Worm (Caenorhabditis elegans): ENCODE data around the gene pdf-1.
A peak's percentile ranks its signal among the peaks of the same experiment; 100 is the strongest.

Gene pdf-1

DNA sequence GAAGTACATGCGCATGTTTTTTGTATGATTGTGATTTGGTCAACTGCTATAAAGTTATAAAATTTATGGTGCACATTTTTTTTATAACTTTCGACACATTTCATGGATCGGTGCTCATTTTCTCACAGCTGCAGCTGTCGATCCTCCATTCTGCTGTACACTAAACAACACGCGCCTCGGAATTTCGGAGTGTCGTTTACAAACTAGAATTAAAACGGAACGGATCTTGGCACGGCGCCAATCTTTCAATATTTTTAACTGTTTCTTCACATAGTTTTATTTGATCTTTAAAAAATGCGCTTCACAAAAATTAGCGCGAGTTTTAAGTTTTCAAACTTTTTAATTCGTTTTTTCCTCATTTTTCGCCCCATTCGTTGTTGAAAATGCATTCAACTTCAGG is 34.1 kb upstream of the pdf-1 start, which contains the start of gene let-711 (continued):
- no peak for TF ChIP-seq hmg-20 (GFP tag; IDR thresholded peaks at IDR 0.05)
- peak; percentile 89 for TF ChIP-seq efl-1 (GFP tag; optimal IDR thresholded peaks at IDR 0.05)
- peak; percentile 18; the same call in 1 of the 2 replicates for TF ChIP-seq dox-1 (GFP tag; IDR thresholded peaks at IDR 0.05)
- peak; percentile 53 for TF ChIP-seq D2030.7 (GFP tag; IDR thresholded peaks at IDR 0.05)
- no peak for TF ChIP-seq K11D2.4 (GFP tag; IDR thresholded peaks at IDR 0.05)
- peak; percentile 95 for TF ChIP-seq attf-3 (GFP tag; conservative IDR thresholded peaks at IDR 0.05)
- no peak for TF ChIP-seq egrh-3 (GFP tag; IDR thresholded peaks at IDR 0.05)
- TF ChIP-seq lag-1 (GFP tag; IDR thresholded peaks at IDR 0.05): no peak
- no peak for TF ChIP-seq F39B2.1 (GFP tag; IDR thresholded peaks at IDR 0.05)
- no peak for TF ChIP-seq Y79H2A.3 (GFP tag; conservative IDR thresholded peaks at IDR 0.05)
- no peak for TF ChIP-seq F55B11.4 (tag; optimal IDR thresholded peaks at IDR 0.05; ENCODE audit: borderline replicate concordance, insufficient read depth)
- TF ChIP-seq ccch-3 (GFP tag; optimal IDR thresholded peaks at IDR 0.05): no peak
- no peak for TF ChIP-seq let-526 (GFP tag; IDR thresholded peaks at IDR 0.05)
- TF ChIP-seq lin-54 (GFP tag; optimal IDR thresholded peaks at IDR 0.05): peak; percentile 55

DNA sequence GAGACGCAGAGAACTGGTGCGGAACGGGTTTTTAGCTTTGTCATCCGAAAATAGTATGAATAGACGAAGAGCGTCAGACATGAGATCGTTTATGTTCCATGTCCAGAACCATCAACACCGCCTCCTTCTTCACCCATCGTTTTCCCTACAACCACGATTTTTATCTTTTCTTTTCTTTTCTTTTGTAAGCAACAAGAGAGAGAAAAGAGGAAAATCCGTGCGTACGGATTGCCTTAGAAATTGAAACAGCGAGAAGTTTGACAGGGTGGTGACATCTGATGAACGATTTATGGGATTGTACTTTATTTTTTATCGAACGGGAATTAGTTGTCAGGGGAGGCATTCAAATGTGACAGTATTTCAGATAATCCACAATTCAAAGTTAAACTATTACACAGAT is 33.5 kb upstream of the pdf-1 start, which contains the start of gene abu-13:
Gene abu-13, minus strand, starts transcription at position 152 of the 400 bp plus-strand sequence.
- TF ChIP-seq hsf-1 (GFP tag; IDR thresholded peaks at IDR 0.05): no peak
- TF ChIP-seq nhr-90 (tag; optimal IDR thresholded peaks at IDR 0.05): no peak
- TF ChIP-seq let-607 (tag; optimal IDR thresholded peaks at IDR 0.05): no peak
- TF ChIP-seq C17E4.6 (GFP tag; IDR thresholded peaks at IDR 0.05): no peak

DNA sequence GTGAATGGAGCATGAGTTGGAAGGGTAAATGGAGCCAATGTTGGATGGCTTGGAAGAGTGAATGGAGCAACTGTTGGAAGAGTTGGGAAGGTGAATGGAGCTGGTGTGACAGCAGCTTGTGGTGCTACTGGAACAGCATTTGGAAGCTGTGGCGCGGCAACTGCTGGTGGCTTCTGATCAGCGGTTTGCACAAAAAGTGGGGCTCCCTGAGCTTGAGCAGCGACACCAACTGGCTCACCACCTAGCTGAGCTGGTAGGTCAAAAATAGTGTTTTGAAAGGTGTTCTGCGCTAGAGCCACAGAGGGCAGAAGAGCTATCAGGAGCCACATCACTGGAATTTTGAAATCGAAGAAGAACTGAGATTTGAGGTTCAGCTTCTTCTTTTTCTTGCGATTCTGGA is 33.0 kb upstream of the pdf-1 start:
- TF ChIP-seq zfh-2 (GFP tag; conservative IDR thresholded peaks at IDR 0.05) (peak; percentile 76), madf-6 (GFP tag; IDR thresholded peaks at IDR 0.05) (no peak), lin-26 (GFP tag; IDR thresholded peaks at IDR 0.05) (no peak), F23B12.7 (tag; optimal IDR thresholded peaks at IDR 0.05; ENCODE audit: insufficient read depth) (no peak), ztf-18 (tag; optimal IDR thresholded peaks at IDR 0.05) (no peak)

DNA sequence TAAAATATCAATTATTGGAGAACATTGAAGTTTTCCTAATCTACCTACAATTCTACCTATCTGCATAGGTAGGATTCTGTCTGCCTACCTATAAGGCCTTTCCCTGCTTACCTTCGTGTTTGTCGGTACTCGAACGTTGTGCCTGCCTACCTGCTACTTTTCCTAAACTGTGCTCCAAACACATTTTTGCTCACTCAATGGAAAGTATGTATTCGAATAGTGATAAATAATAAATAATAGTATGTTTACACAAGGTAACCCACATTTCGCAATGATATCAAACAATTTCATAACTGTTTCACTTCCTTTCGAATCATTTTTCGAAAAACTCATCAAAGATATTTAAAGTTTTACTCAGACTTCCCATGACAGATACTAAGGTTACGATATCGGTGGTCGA is 27.2 kb upstream of the pdf-1 start, which contains the start of gene F57B9.3:
Gene F57B9.3, plus strand, starts transcription at position 301 of the 400 bp plus-strand sequence.
- TF ChIP-seq cebp-1 (GFP tag; IDR thresholded peaks at IDR 0.05) (no peak), cebp-1 (tag; optimal IDR thresholded peaks at IDR 0.05) (peak; percentile 78), egrh-3 (GFP tag; IDR thresholded peaks at IDR 0.05) (no peak), nhr-27 (tag; optimal IDR thresholded peaks at IDR 0.05) (no peak), bed-1 (GFP tag; IDR thresholded peaks at IDR 0.05) (no peak), mel-28 (tag; optimal IDR thresholded peaks at IDR 0.05; ENCODE audit: borderline replicate concordance) (no peak)

DNA sequence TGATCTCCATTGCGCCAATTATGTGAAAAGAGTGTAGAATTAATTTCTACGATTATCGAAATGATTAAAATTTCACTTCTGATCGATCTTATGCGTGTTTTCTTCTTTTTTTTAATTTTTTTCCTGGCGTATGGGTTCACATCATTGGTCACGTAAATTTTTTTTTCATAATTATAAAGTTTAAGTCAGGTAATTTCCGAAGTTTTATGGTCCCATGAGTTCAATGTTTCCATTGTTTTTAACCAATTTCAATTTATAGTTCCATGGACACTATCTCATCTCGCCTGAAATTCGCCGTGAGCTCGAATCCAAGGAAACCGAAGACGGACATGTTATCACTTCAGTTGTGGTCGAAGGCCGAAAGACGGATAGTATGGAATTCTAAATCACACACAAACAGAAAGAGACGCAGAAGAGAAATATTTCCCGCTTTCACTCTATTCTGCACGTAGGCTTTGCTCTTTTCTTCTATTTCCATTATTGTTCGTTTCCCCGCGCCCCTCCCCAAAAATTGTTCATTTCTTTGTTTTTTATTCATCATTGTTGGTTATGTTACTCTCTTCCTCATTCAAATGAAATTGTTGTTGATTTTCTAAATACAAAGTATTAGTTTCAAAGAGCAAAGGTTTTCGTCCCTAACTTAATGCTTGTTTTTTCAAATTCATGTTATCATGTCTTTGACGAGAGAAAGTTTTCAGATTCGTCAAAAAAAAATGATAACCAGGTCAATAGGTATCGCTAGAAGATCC is 23.2 kb upstream of the pdf-1 start, which contains the start of the genes F57B9.8 and coq-2:
Gene F57B9.8, minus strand, starts transcription at position 51 of the 749 bp plus-strand sequence.
Gene coq-2, plus strand, starts transcription at position 699 of the 749 bp plus-strand sequence.
- TF ChIP-seq die-1 (tag; optimal IDR thresholded peaks at IDR 0.05): no peak
- no peak for TF ChIP-seq T07F8.4 (tag; optimal IDR thresholded peaks at IDR 0.05)
- no peak for TF ChIP-seq lin-54 (GFP tag; optimal IDR thresholded peaks at IDR 0.05)
- no peak for TF ChIP-seq egrh-3 (GFP tag; IDR thresholded peaks at IDR 0.05)
- no peak for TF ChIP-seq ztf-25 (GFP tag; IDR thresholded peaks at IDR 0.05)
- no peak for TF ChIP-seq ZK185.1 (tag; optimal IDR thresholded peaks at IDR 0.05; ENCODE audit: poor library complexity, severe bottlenecking)
- no peak for TF ChIP-seq cebp-2 (GFP tag; IDR thresholded peaks at IDR 0.05)
- TF ChIP-seq madf-3 (GFP tag; IDR thresholded peaks at IDR 0.05): no peak
- TF ChIP-seq nhr-27 (tag; optimal IDR thresholded peaks at IDR 0.05): no peak
- TF ChIP-seq pbrm-1 (GFP tag; IDR thresholded peaks at IDR 0.05): no peak
- TF ChIP-seq cebp-1 (GFP tag; IDR thresholded peaks at IDR 0.05): no peak
- no peak for TF ChIP-seq cebp-1 (tag; optimal IDR thresholded peaks at IDR 0.05)
- TF ChIP-seq fkh-3 (tag; optimal IDR thresholded peaks at IDR 0.05): no peak
- no peak for TF ChIP-seq sptf-2 (GFP tag; optimal IDR thresholded peaks at IDR 0.05)
- no peak for TF ChIP-seq lsl-1 (GFP tag; optimal IDR thresholded peaks at IDR 0.05)
- no peak for TF ChIP-seq attf-5 (GFP tag; optimal IDR thresholded peaks at IDR 0.05)
- no peak for TF ChIP-seq zim-3 (tag; optimal IDR thresholded peaks at IDR 0.05)
- TF ChIP-seq unc-130 (GFP tag; optimal IDR thresholded peaks at IDR 0.05): no peak
- no peak for TF ChIP-seq lin-26 (GFP tag; IDR thresholded peaks at IDR 0.05)

All from whole organism, young adult.